Fruit fly (Drosophila melanogaster): ENCODE data around the gene Tig.

dm6 chr2L:6411953-6412352, 11.2 kb downstream of the Tig start, which contains the start of gene CG13982:
- TF ChIP-seq psq (optimal IDR thresholded peaks at IDR 0.05): no peak
- TF ChIP-seq ttk (optimal IDR thresholded peaks at IDR 0.05): no peak
- TF ChIP-seq Myc (optimal IDR thresholded peaks at IDR 0.05): no peak
- TF ChIP-seq h (optimal IDR thresholded peaks at IDR 0.05): no peak
- no peak for TF ChIP-seq insv (optimal IDR thresholded peaks at IDR 0.05)
